Worm (Caenorhabditis elegans) whole organism, L3 larva: Measurements from ENCODE around the gene lgc-16.

Experiments
- ZK546.5 ChIP-seq: sonication (generic microtip); optimal IDR thresholded peaks from 2 replicates; lab custom pipeline; 2017; ENCODE audit warnings: missing biosample characterization, missing genetic modification characterization
- aly-2 ChIP-seq: fragments of 150-350 bp; optimal IDR thresholded peaks from 2 replicates; lab custom pipeline; 2014; ENCODE audit warnings: missing biosample characterization, missing genetic modification characterization
- ama-1 ChIP-seq: fragments of 150-350 bp; optimal IDR thresholded peaks from 2 replicates; lab custom pipeline; 2018
- ceh-16 ChIP-seq: sonication (generic microtip); optimal IDR thresholded peaks from 2 replicates; lab custom pipeline; 2017; ENCODE audit warnings: missing biosample characterization, missing genetic modification characterization
- ceh-28 ChIP-seq: fragments of 150-350 bp; optimal IDR thresholded peaks from 2 replicates; lab custom pipeline; 2014; ENCODE audit warnings: missing biosample characterization, missing genetic modification reagents, missing genetic modification characterization
- ceh-82 ChIP-seq: fragments of 150-350 bp; optimal IDR thresholded peaks from 2 replicates; lab custom pipeline; 2014; ENCODE audit warnings: missing biosample characterization, missing genetic modification characterization
- daf-12 ChIP-seq: fragments of 150-350 bp; optimal IDR thresholded peaks from 2 replicates; lab custom pipeline; 2014; ENCODE audit warnings: missing biosample characterization, missing genetic modification reagents, missing genetic modification characterization
- egl-27 ChIP-seq: sonication (generic microtip); optimal IDR thresholded peaks from 4 replicates; lab custom pipeline; 2017; ENCODE audit warnings: missing biosample characterization, missing genetic modification reagents, missing genetic modification characterization
- egl-5 ChIP-seq: fragments of 150-350 bp; optimal IDR thresholded peaks from 2 replicates; lab custom pipeline; 2017; ENCODE audit warnings: missing biosample characterization, missing genetic modification reagents, missing genetic modification characterization, inconsistent platforms
- elt-1 ChIP-seq: fragments of 150-350 bp; optimal IDR thresholded peaks from 2 replicates; lab custom pipeline; 2014; ENCODE audit warnings: missing biosample characterization, missing genetic modification characterization
- elt-2 ChIP-seq: sonication (generic microtip); optimal IDR thresholded peaks from 2 replicates; lab custom pipeline; 2016; ENCODE audit warnings: missing genetic modification reagents, mild to moderate bottlenecking, missing genetic modification characterization, missing compliant biosample characterization
- elt-3 ChIP-seq, 3 experiments: fragments of 150-350 bp in 1 of 3; sonication (generic microtip) in 2 of 3; optimal IDR thresholded peaks; 2 replicates in 2 of 3; 4 replicates in 1 of 3; lab custom pipeline; 2014 to 2017; ENCODE audit warnings: missing biosample characterization in 3 of 3, missing genetic modification characterization in 3 of 3
- eor-1 ChIP-seq, 2 experiments: fragments of 150-350 bp; optimal IDR thresholded peaks; 2 replicates each; lab custom pipeline; 2014 to 2018; ENCODE audit warnings: missing biosample characterization in 2 of 2, missing genetic modification characterization in 2 of 2
- fkh-10 ChIP-seq: sonication (generic microtip); optimal IDR thresholded peaks from 2 replicates; lab custom pipeline; 2017; ENCODE audit warnings: missing biosample characterization, missing genetic modification reagents, missing genetic modification characterization
- fkh-2 ChIP-seq: fragments of 150-350 bp; optimal IDR thresholded peaks from 2 replicates; lab custom pipeline; 2014; ENCODE audit warnings: missing biosample characterization, missing genetic modification reagents, missing genetic modification characterization
- fos-1 ChIP-seq: fragments of 150-350 bp; optimal IDR thresholded peaks from 2 replicates; lab custom pipeline; 2014; ENCODE audit warnings: missing biosample characterization, missing genetic modification characterization
- hmg-11 ChIP-seq: sonication (generic microtip); optimal IDR thresholded peaks from 2 replicates; lab custom pipeline; 2016; ENCODE audit warnings: missing genetic modification characterization, missing compliant biosample characterization
- jun-1 ChIP-seq: fragments of 150-350 bp; optimal IDR thresholded peaks from 2 replicates; lab custom pipeline; 2014; ENCODE audit warnings: missing biosample characterization, missing genetic modification reagents, missing genetic modification characterization
- lin-15B ChIP-seq: fragments of 150-350 bp; optimal IDR thresholded peaks from 2 replicates; lab custom pipeline; 2014; ENCODE audit warnings: missing biosample characterization, missing genetic modification characterization
- lin-39 ChIP-seq: fragments of 150-350 bp; optimal IDR thresholded peaks from 2 replicates; lab custom pipeline; 2018; ENCODE audit warnings: missing biosample characterization, missing genetic modification reagents, missing genetic modification characterization
- mdl-1 ChIP-seq: fragments of 150-350 bp; optimal IDR thresholded peaks from 2 replicates; lab custom pipeline; 2014; ENCODE audit warnings: missing biosample characterization, missing genetic modification characterization
- mml-1 ChIP-seq: fragments of 150-350 bp; sonication (generic microtip); optimal IDR thresholded peaks from 3 replicates; lab custom pipeline; 2014; ENCODE audit warnings: missing biosample characterization, missing genetic modification characterization
- nfya-1 ChIP-seq: sonication (generic microtip); optimal IDR thresholded peaks from 2 replicates; lab custom pipeline; 2017; ENCODE audit warnings: missing genetic modification characterization, mild to moderate bottlenecking, missing compliant biosample characterization, antibody characterized with exemption, moderate library complexity; ENCODE audit not compliant: insufficient read depth
- nhr-12 ChIP-seq: fragments of 150-350 bp; optimal IDR thresholded peaks from 2 replicates; lab custom pipeline; 2014; ENCODE audit warnings: missing biosample characterization, missing genetic modification characterization
- nhr-237 ChIP-seq: fragments of 150-350 bp; optimal IDR thresholded peaks from 2 replicates; lab custom pipeline; 2014; ENCODE audit warnings: missing biosample characterization, missing genetic modification characterization
- nhr-25 ChIP-seq: sonication (generic microtip); optimal IDR thresholded peaks from 2 replicates; lab custom pipeline; 2017; ENCODE audit warnings: missing biosample characterization, missing genetic modification characterization
- nhr-28 ChIP-seq: fragments of 150-350 bp; optimal IDR thresholded peaks from 2 replicates; lab custom pipeline; 2014; ENCODE audit warnings: missing biosample characterization, missing genetic modification characterization
- nhr-43 ChIP-seq: sonication (generic microtip); optimal IDR thresholded peaks from 2 replicates; lab custom pipeline; 2016; ENCODE audit warnings: mild to moderate bottlenecking, missing genetic modification characterization, missing compliant biosample characterization; ENCODE audit not compliant: poor library complexity, severe bottlenecking
- nhr-67 ChIP-seq: fragments of 150-350 bp; optimal IDR thresholded peaks from 2 replicates; lab custom pipeline; 2014; ENCODE audit warnings: missing biosample characterization, missing genetic modification characterization
- nhr-76 ChIP-seq: fragments of 150-350 bp; sonication (generic microtip); optimal IDR thresholded peaks from 5 replicates; lab custom pipeline; 2014; ENCODE audit warnings: missing biosample characterization, missing genetic modification characterization
- pqm-1 ChIP-seq: fragments of 150-350 bp; optimal IDR thresholded peaks from 2 replicates; lab custom pipeline; 2017; ENCODE audit warnings: missing biosample characterization, missing genetic modification characterization, inconsistent platforms
- sea-2 ChIP-seq: fragments of 150-350 bp; sonication (generic microtip); optimal IDR thresholded peaks from 4 replicates; lab custom pipeline; 2014; ENCODE audit warnings: missing biosample characterization, missing genetic modification reagents, missing genetic modification characterization
- skn-1 ChIP-seq: fragments of 150-350 bp; optimal IDR thresholded peaks from 2 replicates; lab custom pipeline; 2014; ENCODE audit warnings: missing biosample characterization, missing genetic modification characterization
- snpc-4 ChIP-seq: fragments of 150-350 bp; optimal IDR thresholded peaks from 2 replicates; lab custom pipeline; 2014; ENCODE audit warnings: missing biosample characterization, missing genetic modification characterization
- tbx-2 ChIP-seq: sonication (generic microtip); optimal IDR thresholded peaks from 2 replicates; lab custom pipeline; 2016; ENCODE audit warnings: mild to moderate bottlenecking, missing genetic modification characterization, missing compliant biosample characterization
- unc-39 ChIP-seq: sonication (generic microtip); optimal IDR thresholded peaks from 4 replicates; lab custom pipeline; 2017; ENCODE audit warnings: missing biosample characterization, missing genetic modification characterization
- unc-62 ChIP-seq: fragments of 150-350 bp; sonication (generic microtip); optimal IDR thresholded peaks from 4 replicates; lab custom pipeline; 2014; ENCODE audit warnings: missing biosample characterization, missing genetic modification reagents, missing genetic modification characterization
- zag-1 ChIP-seq: fragments of 150-350 bp; optimal IDR thresholded peaks from 2 replicates; lab custom pipeline; 2014; ENCODE audit warnings: missing biosample characterization, missing genetic modification characterization
- ztf-11 ChIP-seq: fragments of 150-350 bp; optimal IDR thresholded peaks from 2 replicates; lab custom pipeline; 2014; ENCODE audit warnings: missing biosample characterization, missing genetic modification characterization
- ztf-4 ChIP-seq: fragments of 150-350 bp; optimal IDR thresholded peaks from 2 replicates; lab custom pipeline; 2014; ENCODE audit warnings: missing biosample characterization, missing genetic modification characterization

The lgc-16 gene

DNA sequence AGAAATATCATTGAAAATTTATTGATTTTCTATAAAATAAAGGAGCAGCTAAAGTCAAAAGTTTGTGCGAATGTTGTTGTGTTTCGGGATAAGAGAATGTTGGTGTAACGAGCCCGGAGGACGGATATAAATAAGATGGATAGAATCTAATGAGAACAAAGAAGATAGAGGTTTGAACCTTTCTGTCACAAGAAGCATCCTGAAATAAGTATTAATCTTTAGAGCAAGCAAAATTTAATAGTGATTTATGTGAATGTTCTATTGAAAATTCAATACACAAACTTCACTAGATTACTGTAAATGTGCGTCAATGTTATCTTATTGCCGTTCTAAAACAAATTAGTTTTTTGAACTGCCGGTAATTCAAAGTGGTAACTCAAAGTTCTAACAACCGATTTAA, 14.7 kb upstream of the lgc-16 start, which contains the start of gene W03G11.3:
W03G11.3 (minus strand) TSS at position 101 of the 400 bp plus-strand sequence.
- TF ChIP-seq fkh-10: no peak
- TF ChIP-seq fos-1: no peak
- TF ChIP-seq nhr-12: no peak
- no peak for TF ChIP-seq ceh-82 (tag; lab: Kevin White, UChicago)
- TF ChIP-seq elt-3 (tag; optimal IDR thresholded peaks at IDR 0.05; lab: Kevin White, UChicago): no peak
- no peak for TF ChIP-seq ama-1 (lab: Kevin White, UChicago)
- TF ChIP-seq eor-1 (tag; optimal IDR thresholded peaks at IDR 0.05; lab: Kevin White, UChicago): no peak
- no peak for TF ChIP-seq unc-39
- TF ChIP-seq fkh-2 (tag; lab: Kevin White, UChicago): no peak
- no peak for TF ChIP-seq unc-62
- no peak for TF ChIP-seq daf-12 (tag; lab: Kevin White, UChicago)
- no peak for TF ChIP-seq ztf-4
- TF ChIP-seq nhr-67: no peak

DNA sequence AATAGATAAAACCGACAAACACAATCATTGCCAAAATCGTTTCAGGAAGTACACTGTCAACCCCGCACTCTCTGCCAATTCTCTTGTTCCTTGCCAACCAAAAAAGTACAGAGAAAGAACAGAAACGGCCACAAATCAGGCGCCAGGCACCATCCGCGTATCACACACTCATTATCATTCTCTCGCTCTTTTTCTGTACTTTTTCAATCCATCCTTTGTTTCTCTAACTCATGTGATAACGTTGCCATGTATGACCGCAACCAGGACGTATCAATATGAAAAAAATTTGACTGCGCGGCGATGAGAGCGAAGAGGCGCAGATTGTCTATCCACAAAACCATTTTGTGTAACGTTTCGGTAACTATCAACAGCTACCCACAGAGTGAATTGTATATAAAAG, 13.8 kb upstream of the lgc-16 start, which contains the start of gene col-181:
col-181 (plus strand) TSS at position 301 of the 400 bp plus-strand sequence.
- no peak for TF ChIP-seq nhr-237 (tag; lab: Kevin White, UChicago)
- TF ChIP-seq mml-1 (tag; lab: Kevin White, UChicago): no peak
- no peak for TF ChIP-seq unc-62
- TF ChIP-seq nhr-43 (tag; lab: Kevin White, UChicago): no peak
- no peak for TF ChIP-seq ztf-4
- TF ChIP-seq nhr-28: no peak
- TF ChIP-seq tbx-2: no peak
- TF ChIP-seq jun-1 (tag; lab: Kevin White, UChicago): no peak
- TF ChIP-seq sea-2 (GFP tag; lab: Kevin White, UChicago): no peak
- no peak for TF ChIP-seq fkh-10
- TF ChIP-seq ZK546.5 (tag; lab: Kevin White, UChicago): no peak
- no peak for TF ChIP-seq snpc-4 (tag; lab: Kevin White, UChicago)
- no peak for TF ChIP-seq unc-39
- no peak for TF ChIP-seq egl-27 (tag; lab: Kevin White, UChicago)
- no peak for TF ChIP-seq pqm-1 (tag; lab: Kevin White, UChicago)
- no peak for TF ChIP-seq fos-1
- TF ChIP-seq lin-15B (tag; lab: Kevin White, UChicago): no peak
- no peak for TF ChIP-seq daf-12 (tag; lab: Kevin White, UChicago)
- TF ChIP-seq elt-3 (tag; optimal IDR thresholded peaks at IDR 0.05; lab: Kevin White, UChicago): no peak
- TF ChIP-seq mdl-1 (tag; lab: Kevin White, UChicago): no peak

DNA sequence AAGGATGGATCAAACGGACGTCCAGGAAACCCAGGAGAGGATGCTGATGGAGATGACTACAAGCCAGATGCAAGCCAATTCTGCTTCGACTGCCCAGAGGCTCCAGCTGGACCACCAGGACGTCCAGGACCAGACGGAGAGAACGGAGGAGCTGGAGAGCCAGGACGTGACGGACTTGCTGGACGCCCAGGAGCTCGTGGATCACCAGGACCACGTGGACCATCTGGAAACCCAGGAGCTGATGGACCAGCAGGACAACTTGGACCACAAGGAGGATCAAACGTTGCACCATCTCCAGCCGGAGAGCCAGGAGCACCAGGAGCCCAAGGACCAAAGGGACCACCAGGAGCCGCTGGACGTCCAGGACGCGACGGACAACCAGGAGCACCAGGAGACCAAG, 13.0 kb upstream of the lgc-16 start:
- TF ChIP-seq nhr-67 (no peak), nhr-43 (tag; lab: Kevin White, UChicago) (no peak), zag-1 (tag; lab: Kevin White, UChicago) (no peak), egl-5 (tag; lab: Kevin White, UChicago) (no peak), hmg-11 (tag; lab: Kevin White, UChicago) (no peak), ZK546.5 (tag; lab: Kevin White, UChicago) (no peak), nhr-237 (tag; lab: Kevin White, UChicago) (no peak), lin-39 (tag; lab: Kevin White, UChicago) (no peak), egl-27 (tag; lab: Kevin White, UChicago) (no peak), unc-39 (no peak), mdl-1 (tag; lab: Kevin White, UChicago) (no peak), skn-1 (tag; lab: Kevin White, UChicago) (no peak), nhr-76 (tag; lab: Kevin White, UChicago) (no peak), tbx-2 (no peak), ztf-11 (tag; lab: Kevin White, UChicago) (no peak), sea-2 (GFP tag; lab: Kevin White, UChicago) (no peak), lin-15B (tag; lab: Kevin White, UChicago) (no peak), nhr-12 (no peak), elt-1 (no peak)
- TF ChIP-seq, all 47 proteins: peak for 0

DNA sequence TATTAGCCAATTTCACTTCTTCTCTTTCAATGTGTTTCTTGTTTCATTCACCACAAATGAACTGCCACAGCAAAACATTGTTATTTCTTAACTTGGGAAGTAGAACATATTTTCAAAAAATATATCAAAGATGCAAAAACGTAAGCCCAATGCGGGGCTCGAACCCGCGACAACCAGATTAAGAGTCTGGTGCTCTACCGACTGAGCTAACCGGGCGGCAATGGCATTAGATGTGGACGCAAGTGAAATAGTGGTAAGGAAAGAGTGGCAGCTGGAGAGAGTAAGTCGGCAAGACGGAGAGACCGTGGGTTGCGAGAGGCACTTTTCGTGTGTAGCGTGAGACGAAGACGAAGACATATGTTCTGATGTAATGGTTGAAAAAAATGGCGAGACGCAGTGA, 12.4 kb upstream of the lgc-16 start:
- no peak for TF ChIP-seq nhr-237 (tag; lab: Kevin White, UChicago)
- no peak for TF ChIP-seq eor-1 (tag; optimal IDR thresholded peaks at IDR 0.05; lab: Kevin White, UChicago)
- peak; percentile 78 for TF ChIP-seq ceh-82 (tag; lab: Kevin White, UChicago)
- TF ChIP-seq ceh-28: peak; percentile 41
- TF ChIP-seq nfya-1 (tag; lab: Kevin White, UChicago): peak; percentile 67
- peak; percentile 25 for TF ChIP-seq nhr-25 (tag; lab: Kevin White, UChicago)
- no peak for TF ChIP-seq ZK546.5 (tag; lab: Kevin White, UChicago)
- TF ChIP-seq nhr-76 (tag; lab: Kevin White, UChicago): peak; percentile 33
- TF ChIP-seq egl-5 (tag; lab: Kevin White, UChicago): peak; percentile 26
- TF ChIP-seq ztf-11 (tag; lab: Kevin White, UChicago): peak; percentile 6
- no peak for TF ChIP-seq daf-12 (tag; lab: Kevin White, UChicago)
- TF ChIP-seq skn-1 (tag; lab: Kevin White, UChicago): no peak
- peak in 1 of 3 experiments; percentile 25 for TF ChIP-seq elt-3 (tag; optimal IDR thresholded peaks at IDR 0.05; lab: Kevin White, UChicago)
- TF ChIP-seq fos-1: no peak
- TF ChIP-seq ceh-16 (tag; lab: Kevin White, UChicago): no peak
- TF ChIP-seq snpc-4 (tag; lab: Kevin White, UChicago): peak; percentile 3
- peak; percentile 75 for TF ChIP-seq lin-39 (tag; lab: Kevin White, UChicago)
- no peak for TF ChIP-seq fkh-10
- no peak for TF ChIP-seq pqm-1 (tag; lab: Kevin White, UChicago)
- peak; percentile 20 for TF ChIP-seq jun-1 (tag; lab: Kevin White, UChicago)
- no peak for TF ChIP-seq mml-1 (tag; lab: Kevin White, UChicago)
- peak; percentile 42 for TF ChIP-seq elt-2 (tag; lab: Kevin White, UChicago)
- TF ChIP-seq fkh-2 (tag; lab: Kevin White, UChicago): peak; percentile 20
- no peak for TF ChIP-seq unc-39
- peak; percentile 81 for TF ChIP-seq sea-2 (GFP tag; lab: Kevin White, UChicago)
- peak; percentile 48 for TF ChIP-seq egl-27 (tag; lab: Kevin White, UChicago)
- TF ChIP-seq lin-15B (tag; lab: Kevin White, UChicago): peak; percentile 4
- peak; percentile 85 for TF ChIP-seq nhr-43 (tag; lab: Kevin White, UChicago)
- no peak for TF ChIP-seq mdl-1 (tag; lab: Kevin White, UChicago)
- TF ChIP-seq tbx-2: peak; percentile 79
- TF ChIP-seq aly-2: no peak
- TF ChIP-seq unc-62: peak; percentile 17
- TF ChIP-seq nhr-67: no peak
- TF ChIP-seq zag-1 (tag; lab: Kevin White, UChicago): no peak
